Worm (Caenorhabditis elegans) whole organism, L4 larva: ENCODE data around the gene F54C8.1.
A peak's percentile ranks its signal among the peaks of the same experiment; 100 is the strongest.

Experiments
- D1046.2 ChIP-seq: fragments of 200-800 bp; sonication (Bioruptor generic); IDR thresholded peaks from 2 replicates; pipeline ENCODE4 v1.3.6; 2022; ENCODE audit warnings: missing genetic modification characterization, missing compliant biosample characterization
- F10B5.3 ChIP-seq: sonication (generic microtip); optimal IDR thresholded peaks from 2 replicates; lab custom pipeline; 2016; ENCODE audit warnings: mild to moderate bottlenecking, missing genetic modification characterization, missing compliant biosample characterization
- Y105C5A.15 ChIP-seq: fragments of 200-800 bp; sonication (Bioruptor generic); IDR thresholded peaks from 2 replicates; pipeline ENCODE4 v1.3.6; 2022; ENCODE audit warnings: missing genetic modification characterization, missing compliant biosample characterization
- Y48G9A.11 ChIP-seq: fragments of 200-800 bp; sonication (Bioruptor generic); IDR thresholded peaks from 2 replicates; pipeline ENCODE4 v1.3.6; 2022; ENCODE audit warnings: missing genetic modification reagents, missing genetic modification characterization, missing compliant biosample characterization
- Y5F2A.4 ChIP-seq: fragments of 200-800 bp; sonication (Bioruptor generic); optimal IDR thresholded peaks from 2 replicates; lab custom pipeline; 2018; ENCODE audit warnings: mild to moderate bottlenecking, missing genetic modification characterization, missing compliant biosample characterization
- aha-1 ChIP-seq: fragments of 150-350 bp; peaks from one replicate; lab custom pipeline; 2014; ENCODE audit warnings: missing biosample characterization, missing genetic modification characterization
- ceh-20 ChIP-seq: fragments of 200-800 bp; sonication (Bioruptor generic); IDR thresholded peaks from 2 replicates; pipeline ENCODE4 v1.3.6; 2022; ENCODE audit warnings: missing genetic modification reagents, missing genetic modification characterization, missing compliant biosample characterization
- ceh-28 ChIP-seq: fragments of 150-350 bp; optimal IDR thresholded peaks from 2 replicates; lab custom pipeline; 2014; ENCODE audit warnings: missing biosample characterization, missing genetic modification reagents, missing genetic modification characterization
- daf-16 ChIP-seq, 3 experiments: sonication (generic microtip); optimal IDR thresholded peaks; 2 replicates each; lab custom pipeline; 2016 to 2017; ENCODE audit warnings: missing genetic modification characterization in 3 of 3, missing genetic modification reagents in 3 of 3, mild to moderate bottlenecking in 2 of 3, missing compliant biosample characterization in 2 of 3, missing biosample characterization in 1 of 3, moderate library complexity in 1 of 3
- dmd-6 ChIP-seq: fragments of 200-800 bp; sonication (Bioruptor generic); IDR thresholded peaks from 2 replicates; pipeline ENCODE4 v1.3.6; 2022; ENCODE audit warnings: missing genetic modification reagents, missing genetic modification characterization, missing compliant biosample characterization
- dpl-1 ChIP-seq: fragments of 150-350 bp; optimal IDR thresholded peaks from 2 replicates; lab custom pipeline; 2014; ENCODE audit warnings: missing biosample characterization, missing genetic modification reagents, missing genetic modification characterization
- duxl-1 ChIP-seq: sonication (generic microtip); optimal IDR thresholded peaks from 2 replicates; lab custom pipeline; 2016; ENCODE audit warnings: mild to moderate bottlenecking, missing genetic modification characterization, moderate library complexity, missing compliant biosample characterization; ENCODE audit not compliant: poor library complexity
- dve-1 ChIP-seq: sonication (generic microtip); optimal IDR thresholded peaks from 2 replicates; lab custom pipeline; 2017; ENCODE audit warnings: antibody characterized with exemption, mild to moderate bottlenecking, missing genetic modification characterization, missing compliant biosample characterization; ENCODE audit not compliant: insufficient read depth
- hif-1 ChIP-seq, 2 experiments: sonication (generic microtip); optimal IDR thresholded peaks; 2 replicates each; lab custom pipeline; 2016 to 2017; ENCODE audit warnings: missing compliant biosample characterization in 2 of 2, missing genetic modification characterization in 2 of 2, missing genetic modification reagents in 2 of 2, missing genotype in 2 of 2, mild to moderate bottlenecking in 1 of 2
- hlh-11 ChIP-seq: fragments of 200-800 bp; sonication (Bioruptor generic); optimal IDR thresholded peaks from 2 replicates; lab custom pipeline; 2018; ENCODE audit warnings: mild to moderate bottlenecking, missing genetic modification characterization, missing compliant biosample characterization
- hlh-30 ChIP-seq: sonication (generic microtip); optimal IDR thresholded peaks from 2 replicates; lab custom pipeline; 2017; ENCODE audit warnings: antibody characterized with exemption, mild to moderate bottlenecking, missing genetic modification characterization, missing compliant biosample characterization; ENCODE audit not compliant: insufficient read depth
- hmg-1.1 ChIP-seq: fragments of 200-800 bp; sonication (Bioruptor generic); IDR thresholded peaks from 2 replicates; pipeline ENCODE4 v1.3.6; 2022; ENCODE audit warnings: missing genetic modification reagents, missing genetic modification characterization, missing compliant biosample characterization
- lin-13 ChIP-seq: fragments of 150-350 bp; optimal IDR thresholded peaks from 2 replicates; lab custom pipeline; 2014; ENCODE audit warnings: missing biosample characterization, missing genetic modification reagents, missing genetic modification characterization
- lin-38 ChIP-seq: fragments of 200-800 bp; sonication (Bioruptor generic); IDR thresholded peaks from 2 replicates; pipeline ENCODE4 v1.3.6; 2022; ENCODE audit warnings: missing genetic modification reagents, missing genetic modification characterization, missing compliant biosample characterization
- lin-39 ChIP-seq: fragments of 150-350 bp; optimal IDR thresholded peaks from 2 replicates; lab custom pipeline; 2014; ENCODE audit warnings: missing biosample characterization, missing genetic modification reagents, missing genetic modification characterization
- lsy-2 ChIP-seq, 2 experiments: fragments of 150-350 bp in 1 of 2; sonication (generic microtip) in 1 of 2; optimal IDR thresholded peaks; 2 replicates each; lab custom pipeline; 2014 to 2017; ENCODE audit warnings: missing biosample characterization in 2 of 2, missing genetic modification characterization in 2 of 2
- mep-1 ChIP-seq: fragments of 150-350 bp; sonication (generic microtip); optimal IDR thresholded peaks from 3 replicates; lab custom pipeline; 2014; ENCODE audit warnings: missing biosample characterization, missing genetic modification characterization
- mes-2 ChIP-seq: sonication (generic microtip); optimal IDR thresholded peaks from 2 replicates; lab custom pipeline; 2016; ENCODE audit warnings: missing genotype, mild to moderate bottlenecking, missing genetic modification characterization, missing compliant biosample characterization; ENCODE audit not compliant: poor library complexity, severe bottlenecking
- nhr-102 ChIP-seq: sonication (generic microtip); optimal IDR thresholded peaks from 2 replicates; lab custom pipeline; 2016; ENCODE audit warnings: mild to moderate bottlenecking, missing genetic modification characterization, moderate library complexity, missing compliant biosample characterization
- nhr-11 ChIP-seq: fragments of 150-350 bp; optimal IDR thresholded peaks from 2 replicates; lab custom pipeline; 2014; ENCODE audit warnings: missing biosample characterization, missing genetic modification characterization
- nhr-111 ChIP-seq: fragments of 200-800 bp; sonication (Bioruptor generic); optimal IDR thresholded peaks from 2 replicates; lab custom pipeline; 2018; ENCODE audit warnings: mild to moderate bottlenecking, missing genetic modification characterization, missing compliant biosample characterization
- nhr-28 ChIP-seq: fragments of 150-350 bp; optimal IDR thresholded peaks from 2 replicates; lab custom pipeline; 2014; ENCODE audit warnings: missing biosample characterization, missing genetic modification characterization
- nhr-42 ChIP-seq: fragments of 200-800 bp; sonication (Bioruptor generic); IDR thresholded peaks from 2 replicates; pipeline ENCODE4 v1.3.6; 2022; ENCODE audit warnings: missing genetic modification characterization, missing compliant biosample characterization
- nhr-77 ChIP-seq: fragments of 150-350 bp; optimal IDR thresholded peaks from 2 replicates; lab custom pipeline; 2014; ENCODE audit warnings: missing biosample characterization, missing genetic modification characterization
- pqm-1 ChIP-seq: sonication (generic microtip); optimal IDR thresholded peaks from 2 replicates; lab custom pipeline; 2017; ENCODE audit warnings: missing biosample characterization, missing genetic modification characterization
- rbr-2 ChIP-seq: sonication (generic microtip); optimal IDR thresholded peaks from 2 replicates; lab custom pipeline; 2016; ENCODE audit warnings: missing genotype, missing genetic modification characterization, missing compliant biosample characterization
- skn-1 ChIP-seq: fragments of 150-350 bp; optimal IDR thresholded peaks from 2 replicates; lab custom pipeline; 2014; ENCODE audit warnings: missing biosample characterization, missing genetic modification characterization
- snpc-4 ChIP-seq: fragments of 150-350 bp; optimal IDR thresholded peaks from 2 replicates; lab custom pipeline; 2014; ENCODE audit warnings: missing biosample characterization, missing genetic modification characterization
- spr-3 ChIP-seq: fragments of 200-800 bp; sonication (Bioruptor generic); optimal IDR thresholded peaks from 2 replicates; lab custom pipeline; 2018; ENCODE audit warnings: mild to moderate bottlenecking, missing genetic modification characterization, missing compliant biosample characterization
- unc-130 ChIP-seq: sonication (generic microtip); optimal IDR thresholded peaks from 2 replicates; lab custom pipeline; 2016; ENCODE audit warnings: missing genetic modification reagents, missing genetic modification characterization, missing compliant biosample characterization
- unc-39 ChIP-seq: sonication (generic microtip); optimal IDR thresholded peaks from 2 replicates; lab custom pipeline; 2017; ENCODE audit warnings: missing biosample characterization, missing genetic modification characterization
- unc-62 ChIP-seq, 3 experiments: fragments of 150-350 bp in 1 of 3; sonication (generic microtip); optimal IDR thresholded peaks in 2 of 3; peaks in 1 of 3; 1 replicate in 1 of 3; 2 replicates in 2 of 3; lab custom pipeline; 2014 to 2017; ENCODE audit warnings: missing biosample characterization in 3 of 3, missing genetic modification characterization in 3 of 3, missing genetic modification reagents in 3 of 3, missing genotype in 1 of 3
- zfp-2 ChIP-seq: sonication (generic microtip); optimal IDR thresholded peaks from 2 replicates; lab custom pipeline; 2016; ENCODE audit warnings: mild to moderate bottlenecking, missing genetic modification characterization, missing compliant biosample characterization
- zfp-3 ChIP-seq: fragments of 200-800 bp; sonication (Bioruptor generic); conservative IDR thresholded peaks from 2 replicates; pipeline ENCODE4 v1.3.6; 2022; ENCODE audit warnings: missing genetic modification reagents, missing genetic modification characterization, missing compliant biosample characterization
- ztf-7 ChIP-seq: fragments of 150-350 bp; optimal IDR thresholded peaks from 2 replicates; lab custom pipeline; 2014; ENCODE audit warnings: missing biosample characterization, missing genetic modification characterization

F54C8.1 gene

ce11 chrIII:9462785-9463467 is 23.4 kb downstream of the F54C8.1 start:
- TF ChIP-seq rbr-2 (tag; lab: Kevin White, UChicago) = peak; percentile 10
- TF ChIP-seq lsy-2 (tag; optimal IDR thresholded peaks at IDR 0.05; lab: Kevin White, UChicago) = peak in 1 of 2 experiments; percentile 44
- peak; percentile 25 for TF ChIP-seq hlh-30 (tag; lab: Kevin White, UChicago)
- TF ChIP-seq daf-16 (GFP tag; optimal IDR thresholded peaks at IDR 0.05; lab: Kevin White, UChicago) = no peak
- peak; percentile 21 for TF ChIP-seq daf-16 (tag; optimal IDR thresholded peaks at IDR 0.05; lab: Kevin White, UChicago)
- no peak for TF ChIP-seq lin-39 (tag; lab: Kevin White, UChicago)
- TF ChIP-seq dve-1 = peak; percentile 6
- TF ChIP-seq nhr-11 (tag; lab: Kevin White, UChicago) = no peak
- TF ChIP-seq Y48G9A.11 (GFP tag; lab: Robert Waterston, UW) = no peak
- peak; percentile 13 for TF ChIP-seq mes-2
- no peak for TF ChIP-seq nhr-28
- 0 out of 2 replicates have a peak, but pooled peaks have one; percentile 9 for TF ChIP-seq D1046.2

ce11 chrIII:9465424-9465823 is 25.9 kb downstream of the F54C8.1 start, which contains the start of gene B0464.9:
Gene B0464.9 (plus strand): TSS chrIII:9465767.
- TF ChIP-seq dpl-1 (GFP tag; lab: Kevin White, UChicago) = peak; percentile 78
- peak; percentile 14 for TF ChIP-seq nhr-28
- peak; percentile 36 for TF ChIP-seq mep-1 (tag; lab: Kevin White, UChicago)
- peak; percentile 68 for TF ChIP-seq duxl-1 (tag; lab: Kevin White, UChicago)
- TF ChIP-seq unc-130 (GFP tag; lab: Kevin White, UChicago) = peak; percentile 85
- no peak for TF ChIP-seq aha-1 (tag; lab: Kevin White, UChicago)
- no peak for TF ChIP-seq daf-16 (GFP tag; optimal IDR thresholded peaks at IDR 0.05; lab: Kevin White, UChicago)
- TF ChIP-seq daf-16 (tag; optimal IDR thresholded peaks at IDR 0.05; lab: Kevin White, UChicago) = peak; percentile 14
- TF ChIP-seq rbr-2 (tag; lab: Kevin White, UChicago) = peak; percentile 13
- peak; percentile 30 for TF ChIP-seq nhr-102 (tag; lab: Kevin White, UChicago)
- TF ChIP-seq Y105C5A.15 (GFP tag; lab: Robert Waterston, UW) = no peak
- peak; percentile 51 for TF ChIP-seq dve-1
- TF ChIP-seq lin-38 = peak; percentile 77
- no peak for TF ChIP-seq F10B5.3
- TF ChIP-seq zfp-2 = no peak
- TF ChIP-seq Y48G9A.11 (GFP tag; lab: Robert Waterston, UW) = no peak
- peak; percentile 40 for TF ChIP-seq dmd-6 (GFP tag; lab: Robert Waterston, UW)
- TF ChIP-seq mes-2 = peak; percentile 96
- TF ChIP-seq hlh-11 (tag; lab: Kevin White, UChicago) = peak; percentile 16
- no peak for TF ChIP-seq Y5F2A.4 (GFP tag; lab: Kevin White, UChicago)
- no peak for TF ChIP-seq ceh-28 (tag; lab: Kevin White, UChicago)
- no peak for TF ChIP-seq ztf-7 (tag; lab: Kevin White, UChicago)
- TF ChIP-seq lsy-2 (tag; optimal IDR thresholded peaks at IDR 0.05; lab: Kevin White, UChicago) = peak in 1 of 2 experiments; percentile 80
- no peak for TF ChIP-seq nhr-111 (GFP tag; lab: Kevin White, UChicago)
- TF ChIP-seq hif-1 (tag; optimal IDR thresholded peaks at IDR 0.05; lab: Kevin White, UChicago) = peak in 1 of 2 experiments; percentile 78

- TF ChIP-seq unc-62 (GFP tag; optimal IDR thresholded peaks at IDR 0.05 in 1 of 2; lab: Kevin White, UChicago) (peak in 1 of 2 experiments; percentile 65), unc-62 (tag; optimal IDR thresholded peaks at IDR 0.05; lab: Kevin White, UChicago) (no peak), snpc-4 (no peak)
Observed at ce11 chrIII:9465865-9466264, 26.4 kb downstream of the F54C8.1 start, which contains the start of gene B0464.6. Gene B0464.6 (minus strand): TSS chrIII:9465965.

- TF ChIP-seq lin-13 (GFP tag; lab: Kevin White, UChicago) = peak; percentile 23
- TF ChIP-seq nhr-42 (GFP tag; lab: Robert Waterston, UW) = no peak
- peak; percentile 32 for TF ChIP-seq hlh-30 (tag; lab: Kevin White, UChicago)
- TF ChIP-seq unc-130 (GFP tag; lab: Kevin White, UChicago) = peak; percentile 57
- TF ChIP-seq nhr-77 (tag; lab: Kevin White, UChicago) = peak; percentile 60
- TF ChIP-seq hlh-11 (tag; lab: Kevin White, UChicago) = peak; percentile 32
- TF ChIP-seq F10B5.3 = no peak
- peak; percentile 34 for TF ChIP-seq nhr-28
- no peak for TF ChIP-seq skn-1 (tag; lab: Kevin White, UChicago)
- TF ChIP-seq unc-39 (tag; lab: Kevin White, UChicago) = no peak
- TF ChIP-seq zfp-3 = peak; percentile 31; the same call in 1 of the 2 replicates
- peak; percentile 49 for TF ChIP-seq pqm-1 (tag; lab: Kevin White, UChicago)
- peak; percentile 70 for TF ChIP-seq mep-1 (tag; lab: Kevin White, UChicago)
- TF ChIP-seq spr-3 (GFP tag; lab: Kevin White, UChicago) = no peak
- peak; percentile 72 for TF ChIP-seq duxl-1 (tag; lab: Kevin White, UChicago)
- peak; percentile 87 for TF ChIP-seq mes-2
- TF ChIP-seq lin-38 = peak; percentile 98
- peak in 1 of 2 experiments; percentile 31 for TF ChIP-seq hif-1 (tag; optimal IDR thresholded peaks at IDR 0.05; lab: Kevin White, UChicago)
- no peak for TF ChIP-seq ceh-20
- TF ChIP-seq Y48G9A.11 (GFP tag; lab: Robert Waterston, UW) = no peak
- peak in 1 of 2 experiments; percentile 78 for TF ChIP-seq lsy-2 (tag; optimal IDR thresholded peaks at IDR 0.05; lab: Kevin White, UChicago)
- 0 out of 2 replicates have a peak, but pooled peaks have one; percentile 26 for TF ChIP-seq hmg-1.1 (GFP tag; lab: Robert Waterston, UW)
Observed at ce11 chrIII:9467095-9467494, 27.6 kb downstream of the F54C8.1 start, which contains the start of gene baf-1. Gene baf-1 (plus strand): TSS chrIII:9467464.
